Fruit fly (Drosophila melanogaster): ENCODE data around the gene CG31221.

CG31221 gene

DNA sequence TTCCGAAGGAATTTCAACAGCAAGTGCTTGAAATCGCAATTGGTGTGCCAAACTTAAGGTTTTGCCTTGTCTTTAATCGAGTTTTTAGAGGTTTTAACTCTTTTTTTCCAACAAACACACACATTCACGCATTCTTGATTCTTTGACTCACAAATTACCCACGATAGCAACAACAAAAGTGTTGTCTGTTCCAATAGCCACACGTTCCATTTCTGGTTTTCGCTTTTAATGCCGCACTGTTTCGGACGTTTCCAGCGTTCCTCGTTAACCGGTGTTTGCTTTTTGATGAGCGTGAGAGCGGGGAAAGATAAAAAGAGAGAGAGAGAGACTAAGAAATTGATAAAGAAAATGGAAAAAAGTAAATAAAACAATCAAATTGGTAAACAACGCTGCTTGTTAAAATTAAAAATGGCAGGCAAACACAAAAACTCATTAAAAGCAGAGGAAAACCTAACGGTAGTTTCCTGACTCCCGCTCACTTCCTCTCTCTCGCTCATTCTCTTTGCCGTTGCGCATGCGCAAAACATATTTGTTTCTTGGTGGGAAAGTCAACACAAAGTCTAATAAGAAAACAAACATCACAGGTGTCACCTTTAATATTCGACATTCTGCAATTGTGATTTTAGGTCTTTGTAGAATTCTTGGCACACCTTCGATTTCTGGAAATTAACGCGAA is 51.5 kb downstream of the CG31221 start (continued):
- TF ChIP-seq CG12219 (GFP tag; optimal IDR thresholded peaks at IDR 0.05) (peak; percentile 60), CG12769 (tag; optimal IDR thresholded peaks at IDR 0.05) (peak; percentile 49), lov (optimal IDR thresholded peaks at IDR 0.05) (no peak), lov (GFP tag; IDR thresholded peaks at IDR 0.05) (peak; percentile 62; the same call in 1 of the 3 replicates), Hmx (GFP tag; optimal IDR thresholded peaks at IDR 0.05) (no peak), CG15073 (GFP tag; optimal IDR thresholded peaks at IDR 0.05) (no peak), emc (GFP tag; optimal IDR thresholded peaks at IDR 0.05) (no peak), luna (GFP tag; optimal IDR thresholded peaks at IDR 0.05) (no peak), CG13296 (GFP tag; optimal IDR thresholded peaks at IDR 0.05) (peak; percentile 56), jigr1 (GFP tag; IDR thresholded peaks at IDR 0.05) (no peak), Side (GFP tag; optimal IDR thresholded peaks at IDR 0.05) (peak; percentile 72), Usf (GFP tag; optimal IDR thresholded peaks at IDR 0.05) (no peak), CG10209 (GFP tag; optimal IDR thresholded peaks at IDR 0.05) (peak; percentile 85), prd (optimal IDR thresholded peaks at IDR 0.05) (no peak), prd (GFP tag; IDR thresholded peaks at IDR 0.05) (peak; percentile 33; the same call in 1 of the 3 replicates), CG4707 (GFP tag; optimal IDR thresholded peaks at IDR 0.05) (peak; percentile 81), CG12071 (GFP tag; optimal IDR thresholded peaks at IDR 0.05) (peak; percentile 81), jing (GFP tag; optimal IDR thresholded peaks at IDR 0.05) (no peak), ATbp (GFP tag; optimal IDR thresholded peaks at IDR 0.05) (peak; percentile 91), Nf-YB (GFP tag; optimal IDR thresholded peaks at IDR 0.05) (peak; percentile 41), CG11695 (GFP tag; IDR thresholded peaks at IDR 0.05) (no peak), repo (GFP tag; optimal IDR thresholded peaks at IDR 0.05) (peak; percentile 60), Doc3 (GFP tag; IDR thresholded peaks at IDR 0.05; ENCODE audit: partially characterized antibody) (no peak), NC2β (GFP tag; optimal IDR thresholded peaks at IDR 0.05) (peak; percentile 69), seq (GFP tag; IDR thresholded peaks at IDR 0.05) (peak; percentile 60; the same call in 1 of the 2 replicates), CG10321 (GFP tag; IDR thresholded peaks at IDR 0.05) (no peak), CG13424 (tag; optimal IDR thresholded peaks at IDR 0.05) (peak; percentile 22), CG3995 (GFP tag; optimal IDR thresholded peaks at IDR 0.05) (no peak), CG31224 (GFP tag; IDR thresholded peaks at IDR 0.05) (no peak), CG2889 (GFP tag; IDR thresholded peaks at IDR 0.05) (no peak), CG1233 (GFP tag; optimal IDR thresholded peaks at IDR 0.05) (peak; percentile 80), Dll (GFP tag; IDR thresholded peaks at IDR 0.05; ENCODE audit: partially characterized antibody) (0 out of 4 replicates have a peak, but pooled peaks have one; percentile 41), jumu (GFP tag; optimal IDR thresholded peaks at IDR 0.05) (no peak), kah (GFP tag; optimal IDR thresholded peaks at IDR 0.05) (peak; percentile 69), tin (GFP tag; optimal IDR thresholded peaks at IDR 0.05) (no peak), CG8281 (tag; optimal IDR thresholded peaks at IDR 0.05) (peak; percentile 47), dati (GFP tag; IDR thresholded peaks at IDR 0.05) (no peak), Sry-β (GFP tag; optimal IDR thresholded peaks at IDR 0.05) (peak; percentile 45), CG15011 (GFP tag; optimal IDR thresholded peaks at IDR 0.05) (peak; percentile 53), chn (GFP tag; optimal IDR thresholded peaks at IDR 0.05) (no peak), CG16779 (GFP tag; IDR thresholded peaks at IDR 0.05) (no peak), amos (GFP tag; IDR thresholded peaks at IDR 0.05; ENCODE audit: partially characterized antibody) (no peak), crol (GFP tag; IDR thresholded peaks at IDR 0.05) (peak; percentile 25; the same call in 1 of the 2 replicates), bbx (GFP tag; IDR thresholded peaks at IDR 0.05; ENCODE audit: partially characterized antibody) (no peak), BtbVII (GFP tag; optimal IDR thresholded peaks at IDR 0.05) (peak; percentile 69), Nf-YC (tag; optimal IDR thresholded peaks at IDR 0.05) (no peak), CG2199 (GFP tag; IDR thresholded peaks at IDR 0.05) (0 out of 3 replicates have a peak, but pooled peaks have one; percentile 33), kay (GFP tag; optimal IDR thresholded peaks at IDR 0.05) (no peak), Med (GFP tag) (peak; percentile 91), CG30431 (GFP tag; optimal IDR thresholded peaks at IDR 0.05) (peak; percentile 33)

Measured in whole organism, embryonic.